Fruit fly (Drosophila melanogaster) whole organism, embryonic: Measurements from ENCODE around the gene MSBP.

Experiments
- Asciz ChIP-seq: fragments of 200-800 bp; sonication (Bioruptor generic); optimal IDR thresholded peaks from 2 replicates; lab custom pipeline; 2017; ENCODE audit warnings: missing biosample characterization, mild to moderate bottlenecking, missing genetic modification characterization, missing genetic modification reagents
- CG10267 ChIP-seq: fragments of 200-800 bp; sonication (Bioruptor generic); optimal IDR thresholded peaks from 2 replicates; lab custom pipeline; 2018; ENCODE audit warnings: missing biosample characterization, mild to moderate bottlenecking, missing genetic modification characterization, moderate library complexity
- CG10462 ChIP-seq: fragments of 200-800 bp; sonication (Bioruptor generic); optimal IDR thresholded peaks from 2 replicates; lab custom pipeline; 2016; ENCODE audit warnings: missing biosample characterization, missing genetic modification characterization
- CG12659 ChIP-seq: fragments of 200-800 bp; sonication (Bioruptor generic); optimal IDR thresholded peaks from 3 replicates; lab custom pipeline; 2017; ENCODE audit warnings: mild to moderate bottlenecking, missing biosample characterization, missing genetic modification reagents, missing genetic modification characterization
- CG13775 ChIP-seq: fragments of 200-800 bp; sonication (Bioruptor generic); optimal IDR thresholded peaks from 3 replicates; lab custom pipeline; 2017; ENCODE audit warnings: missing biosample characterization, mild to moderate bottlenecking, missing genetic modification characterization
- CG14860 ChIP-seq: fragments of 200-800 bp; sonication (Bioruptor generic); IDR thresholded peaks from 3 replicates; pipeline ENCODE4 v1.3.6; 2022; ENCODE audit warnings: missing biosample characterization, missing genetic modification characterization; ENCODE audit not compliant: partially characterized antibody
- CG1529 ChIP-seq: fragments of 200-800 bp; sonication (Bioruptor generic); optimal IDR thresholded peaks from 3 replicates; lab custom pipeline; 2018; ENCODE audit warnings: missing biosample characterization, missing genetic modification characterization
- CG15514 ChIP-seq: fragments of 200-800 bp; sonication (Bioruptor generic); optimal IDR thresholded peaks from 3 replicates; lab custom pipeline; 2017; ENCODE audit warnings: missing biosample characterization, missing genetic modification characterization, mild to moderate bottlenecking, moderate library complexity, missing genetic modification reagents
- CG15601 ChIP-seq: fragments of 200-800 bp; sonication (Bioruptor generic); optimal IDR thresholded peaks from 3 replicates; lab custom pipeline; 2019; ENCODE audit warnings: missing biosample characterization, mild to moderate bottlenecking, missing genetic modification characterization, moderate library complexity
- CG15696 ChIP-seq: fragments of 200-800 bp; sonication (Bioruptor generic); optimal IDR thresholded peaks from 2 replicates; lab custom pipeline; 2019; ENCODE audit warnings: missing biosample characterization, mild to moderate bottlenecking, missing genetic modification characterization, moderate library complexity
- CG1647 ChIP-seq: fragments of 200-800 bp; sonication (Bioruptor generic); optimal IDR thresholded peaks from 3 replicates; lab custom pipeline; 2016; ENCODE audit warnings: missing biosample characterization, missing genetic modification characterization
- CG17912 ChIP-seq: fragments of 200-800 bp; sonication (Bioruptor generic); optimal IDR thresholded peaks from 2 replicates; lab custom pipeline; 2018; ENCODE audit warnings: missing biosample characterization, mild to moderate bottlenecking, missing genetic modification characterization
- CG2116 ChIP-seq: fragments of 200-800 bp; sonication (Bioruptor generic); optimal IDR thresholded peaks from 3 replicates; lab custom pipeline; 2018; ENCODE audit warnings: missing biosample characterization, mild to moderate bottlenecking, missing genetic modification characterization
- CG2712 ChIP-seq: fragments of 200-800 bp; optimal IDR thresholded peaks from 3 replicates; lab custom pipeline; 2019; ENCODE audit warnings: missing biosample characterization, mild to moderate bottlenecking, missing genetic modification characterization, moderate library complexity
- CG4617 ChIP-seq: fragments of 200-800 bp; sonication (Bioruptor generic); optimal IDR thresholded peaks from 3 replicates; lab custom pipeline; 2016; ENCODE audit warnings: missing biosample characterization, missing genetic modification characterization, borderline replicate concordance
- CG4730 ChIP-seq: fragments of 200-800 bp; sonication (Bioruptor generic); IDR thresholded peaks from 2 replicates; pipeline ENCODE4 v1.3.6; 2022; ENCODE audit warnings: missing biosample characterization, missing genetic modification characterization
- CG5180 ChIP-seq: fragments of 200-800 bp; sonication (Bioruptor generic); optimal IDR thresholded peaks from 3 replicates; lab custom pipeline; 2017; ENCODE audit warnings: missing biosample characterization, missing genetic modification characterization, mild to moderate bottlenecking, moderate library complexity, missing genetic modification reagents
- CG6791 ChIP-seq: fragments of 200-800 bp; sonication (Bioruptor generic); IDR thresholded peaks from 3 replicates; pipeline ENCODE4 v1.3.6; 2022; ENCODE audit warnings: missing biosample characterization, missing genetic modification characterization; ENCODE audit not compliant: partially characterized antibody
- CG7839 ChIP-seq: fragments of 200-800 bp; sonication (Bioruptor generic); optimal IDR thresholded peaks from 3 replicates; lab custom pipeline; 2018; ENCODE audit warnings: missing biosample characterization, mild to moderate bottlenecking, missing genetic modification characterization, moderate library complexity
- CG9817 ChIP-seq: fragments of 200-800 bp; sonication (Bioruptor generic); optimal IDR thresholded peaks from 2 replicates; lab custom pipeline; 2018; ENCODE audit warnings: missing biosample characterization, mild to moderate bottlenecking, missing genetic modification characterization, moderate library complexity
- Dp ChIP-seq: fragments of 200-800 bp; sonication (Bioruptor generic); optimal IDR thresholded peaks from 2 replicates; lab custom pipeline; 2018; ENCODE audit warnings: missing biosample characterization, mild to moderate bottlenecking, missing genetic modification characterization, moderate library complexity
- E2f2 ChIP-seq: fragments of 200-800 bp; sonication (Bioruptor generic); IDR thresholded peaks from 2 replicates; pipeline ENCODE4 v1.3.6; 2022; ENCODE audit warnings: missing biosample characterization, missing genetic modification characterization
- Ets97D ChIP-seq: fragments of 200-800 bp; sonication (Bioruptor generic); optimal IDR thresholded peaks from 3 replicates; lab custom pipeline; 2016; ENCODE audit warnings: missing biosample characterization, missing genetic modification characterization
- Gug ChIP-seq: fragments of 200-800 bp; sonication (Bioruptor generic); IDR thresholded peaks from 4 replicates; pipeline ENCODE4 v1.3.6; 2022; ENCODE audit warnings: missing biosample characterization, missing genetic modification characterization
- Hand ChIP-seq: fragments of 200-800 bp; sonication (Bioruptor generic); optimal IDR thresholded peaks from 2 replicates; lab custom pipeline; 2017; ENCODE audit warnings: mild to moderate bottlenecking, missing biosample characterization, missing genetic modification reagents, missing genetic modification characterization
- Hsf ChIP-seq: fragments of 200-800 bp; sonication (Bioruptor generic); optimal IDR thresholded peaks from 3 replicates; lab custom pipeline; 2016; ENCODE audit warnings: missing biosample characterization, missing genetic modification characterization
- Lhr ChIP-seq: fragments of 200-800 bp; sonication (Bioruptor generic); optimal IDR thresholded peaks from 3 replicates; lab custom pipeline; 2017; ENCODE audit warnings: mild to moderate bottlenecking, missing biosample characterization, missing genetic modification reagents, missing genetic modification characterization
- Mad ChIP-seq: fragments of 200-800 bp; sonication (Bioruptor generic); optimal IDR thresholded peaks from 2 replicates; lab custom pipeline; 2016; ENCODE audit warnings: missing biosample characterization, missing genetic modification characterization
- NC2β ChIP-seq: fragments of 200-800 bp; sonication (Bioruptor generic); optimal IDR thresholded peaks from 2 replicates; lab custom pipeline; 2016; ENCODE audit warnings: missing biosample characterization, missing genetic modification characterization
- Rfx ChIP-seq: fragments of 200-800 bp; sonication (Bioruptor generic); IDR thresholded peaks from 2 replicates; pipeline ENCODE4 v1.3.6; 2022; ENCODE audit warnings: missing biosample characterization, missing genetic modification characterization
- Sry-β ChIP-seq: fragments of 200-800 bp; sonication (Bioruptor generic); optimal IDR thresholded peaks from 2 replicates; lab custom pipeline; 2018; ENCODE audit warnings: missing biosample characterization, mild to moderate bottlenecking, missing genetic modification characterization, moderate library complexity
- Sry-δ ChIP-seq: fragments of 200-800 bp; sonication (Bioruptor generic); optimal IDR thresholded peaks from 2 replicates; lab custom pipeline; 2016; ENCODE audit warnings: missing biosample characterization, missing genetic modification characterization
- YL-1 ChIP-seq: fragments of 200-800 bp; sonication (Bioruptor generic); optimal IDR thresholded peaks from 3 replicates; lab custom pipeline; 2017; ENCODE audit warnings: missing biosample characterization, mild to moderate bottlenecking, missing genetic modification characterization
- amos ChIP-seq: fragments of 200-800 bp; sonication (Bioruptor generic); IDR thresholded peaks from 2 replicates; pipeline ENCODE4 v1.3.6; 2022; ENCODE audit warnings: missing biosample characterization, missing genetic modification characterization; ENCODE audit not compliant: partially characterized antibody
- croc ChIP-seq: fragments of 200-800 bp; sonication (Bioruptor generic); conservative IDR thresholded peaks from 3 replicates; pipeline ENCODE4 v1.3.6; 2022; ENCODE audit warnings: missing biosample characterization, missing genetic modification characterization
- gce ChIP-seq: fragments of 200-800 bp; sonication (Bioruptor generic); IDR thresholded peaks from 3 replicates; pipeline ENCODE4 v1.3.6; 2022; ENCODE audit warnings: missing biosample characterization, missing genetic modification characterization
- gcm2 ChIP-seq: fragments of 200-800 bp; sonication (Bioruptor generic); optimal IDR thresholded peaks from 2 replicates; lab custom pipeline; 2016; ENCODE audit warnings: missing biosample characterization, missing genetic modification characterization
- gfzf ChIP-seq: fragments of 200-800 bp; sonication (Bioruptor generic); optimal IDR thresholded peaks from 2 replicates; lab custom pipeline; 2016; ENCODE audit warnings: missing biosample characterization, mild to moderate bottlenecking, missing genetic modification characterization, moderate library complexity
- inv ChIP-seq: fragments of 200-800 bp; sonication (Bioruptor generic); IDR thresholded peaks from 2 replicates; pipeline ENCODE4 v1.3.6; 2022; ENCODE audit warnings: missing biosample characterization, missing genetic modification characterization; ENCODE audit not compliant: partially characterized antibody
- lmd ChIP-seq: fragments of 200-800 bp; sonication (Bioruptor generic); IDR thresholded peaks from 2 replicates; pipeline ENCODE4 v1.3.6; 2022; ENCODE audit warnings: missing biosample characterization, missing genetic modification characterization
- lola ChIP-seq, 3 experiments: fragments of >200 bp in 2 of 3; fragments of 200-800 bp in 1 of 3; sonication (Bioruptor generic) in 1 of 3; optimal IDR thresholded peaks; 2 replicates each; lab custom pipeline; 2017 to 2019; ENCODE audit warnings: missing biosample characterization in 3 of 3, missing genetic modification characterization in 3 of 3, mild to moderate bottlenecking in 1 of 3, moderate library complexity in 1 of 3
- mirr ChIP-seq: fragments of 200-800 bp; sonication (Bioruptor generic); optimal IDR thresholded peaks from 3 replicates; lab custom pipeline; 2018; ENCODE audit warnings: missing biosample characterization, mild to moderate bottlenecking, missing genetic modification characterization
- oc ChIP-seq: fragments of 200-800 bp; sonication (Bioruptor generic); optimal IDR thresholded peaks from 2 replicates; lab custom pipeline; 2018; ENCODE audit warnings: missing biosample characterization, mild to moderate bottlenecking, missing genetic modification characterization, moderate library complexity
- psq ChIP-seq: fragments of 200-800 bp; sonication (Bioruptor generic); optimal IDR thresholded peaks from 2 replicates; lab custom pipeline; 2017; ENCODE audit warnings: missing biosample characterization, missing genetic modification characterization
- sens ChIP-seq: fragments of 200-800 bp; sonication (Bioruptor generic); peaks from one replicate; lab custom pipeline; 2016; ENCODE audit warnings: missing biosample characterization, missing genetic modification characterization
- sima ChIP-seq: fragments of 200-800 bp; sonication (Bioruptor generic); optimal IDR thresholded peaks from 2 replicates; lab custom pipeline; 2016; ENCODE audit warnings: missing biosample characterization, missing genetic modification characterization
- so ChIP-seq: fragments of 200-800 bp; sonication (Bioruptor generic); IDR thresholded peaks from 3 replicates; pipeline ENCODE4 v1.3.6; 2022; ENCODE audit warnings: missing biosample characterization, missing genetic modification characterization
- tna ChIP-seq: fragments of 200-800 bp; sonication (Bioruptor generic); IDR thresholded peaks from 2 replicates; pipeline ENCODE4 v1.3.6; 2022; ENCODE audit warnings: missing biosample characterization, missing genetic modification characterization; ENCODE audit not compliant: partially characterized antibody
- twi ChIP-seq: fragments of 200-800 bp; optimal IDR thresholded peaks from 2 replicates; lab custom pipeline; 2019; ENCODE audit warnings: missing biosample characterization, mild to moderate bottlenecking, missing genetic modification characterization, moderate library complexity
- tx ChIP-seq: fragments of 200-800 bp; sonication (Bioruptor generic); optimal IDR thresholded peaks from 2 replicates; lab custom pipeline; 2016; ENCODE audit warnings: missing biosample characterization, missing genetic modification characterization

The MSBP gene

dm6 chrX:15869843-15870242, 20.1 kb downstream of the MSBP start, which contains the start of gene CG16952 (continued):
- TF ChIP-seq CG14860 (GFP tag; lab: Robert Waterston, UW) (peak; percentile 93), CG7839 (no peak), CG5180 (GFP tag; lab: Kevin White, UChicago) (no peak), CG6791 (GFP tag; lab: Robert Waterston, UW) (peak; percentile 84), CG13775 (GFP tag; lab: Kevin White, UChicago) (peak; percentile 11), CG15601 (tag; lab: Kevin White, UChicago) (peak; percentile 16), CG2116 (peak; percentile 96), Asciz (GFP tag; lab: Kevin White, UChicago) (no peak), lmd (GFP tag; lab: Robert Waterston, UW) (no peak), YL-1 (no peak), gfzf (GFP tag; lab: Kevin White, UChicago) (peak; percentile 61), twi (tag; lab: Kevin White, UChicago) (no peak), tna (GFP tag; lab: Robert Waterston, UW) (peak; percentile 93), mirr (GFP tag; lab: Kevin White, UChicago) (no peak), Hand (GFP tag; lab: Kevin White, UChicago) (no peak), CG4730 (GFP tag; lab: Robert Waterston, UW) (no peak), gcm2 (GFP tag; lab: Kevin White, UChicago) (no peak), sima (no peak), NC2β (GFP tag; lab: Kevin White, UChicago) (peak; percentile 14), Ets97D (GFP tag; lab: Kevin White, UChicago) (peak; percentile 51), amos (GFP tag; lab: Robert Waterston, UW) (peak; percentile 84; the same call in 1 of the 2 replicates), Lhr (GFP tag; lab: Kevin White, UChicago) (peak; percentile 4), CG17912 (GFP tag; lab: Kevin White, UChicago) (no peak), CG12659 (GFP tag; lab: Kevin White, UChicago) (peak; percentile 57), Hsf (no peak), psq (no peak), gce (GFP tag; lab: Robert Waterston, UW) (no peak), sens (GFP tag; lab: Kevin White, UChicago) (peak; percentile 64), Sry-δ (GFP tag; lab: Kevin White, UChicago) (peak; percentile 83), CG15696 (tag; lab: Kevin White, UChicago) (no peak), so (GFP tag; lab: Robert Waterston, UW) (no peak), Sry-β (GFP tag; lab: Kevin White, UChicago) (no peak), Mad (GFP tag; lab: Kevin White, UChicago) (no peak), CG1647 (GFP tag; lab: Kevin White, UChicago) (no peak), CG9817 (tag; lab: Kevin White, UChicago) (no peak), CG10462 (GFP tag; lab: Kevin White, UChicago) (peak; percentile 55), CG4617 (GFP tag; lab: Kevin White, UChicago) (peak; percentile 26), CG1529 (no peak), oc (tag; lab: Kevin White, UChicago) (no peak), CG15514 (GFP tag; lab: Kevin White, UChicago) (peak; percentile 53), croc (GFP tag; lab: Robert Waterston, UW) (no peak), lola (GFP tag; optimal IDR thresholded peaks at IDR 0.05; lab: Kevin White, UChicago) (no peak), CG2712 (tag; lab: Kevin White, UChicago) (no peak), E2f2 (GFP tag; lab: Robert Waterston, UW) (peak; percentile 65), inv (peak; percentile 89), CG10267 (tag; lab: Kevin White, UChicago) (peak; percentile 47), tx (GFP tag; lab: Kevin White, UChicago) (no peak), Gug (GFP tag; lab: Robert Waterston, UW) (no peak), Dp (GFP tag; lab: Kevin White, UChicago) (peak; percentile 56), Rfx (GFP tag; lab: Robert Waterston, UW) (0 out of 2 replicates have a peak, but pooled peaks have one; percentile 17)
